Worm (Caenorhabditis elegans): ENCODE results near the gene srh-145.

- TF ChIP-seq nhr-237 (tag; optimal IDR thresholded peaks at IDR 0.05), result no peak
- TF ChIP-seq cey-2 (tag; optimal IDR thresholded peaks at IDR 0.05; ENCODE audit: borderline replicate concordance, insufficient read depth), result no peak
- no peak for TF ChIP-seq mep-1 (tag; optimal IDR thresholded peaks at IDR 0.05)
- TF ChIP-seq dve-1 (tag; optimal IDR thresholded peaks at IDR 0.05; ENCODE audit: insufficient read depth), result no peak
- no peak for TF ChIP-seq snpc-4 (tag; optimal IDR thresholded peaks at IDR 0.05)
- TF ChIP-seq R02D3.7 (tag; optimal IDR thresholded peaks at IDR 0.05), result no peak
- TF ChIP-seq ZK546.5 (tag; optimal IDR thresholded peaks at IDR 0.05), result no peak
These were observed 13.9 kb downstream of the srh-145 start, which contains the start of gene srw-29 for ce11 chrV:16424428-16424827.
